Fruit fly (Drosophila melanogaster) whole organism, embryonic: ENCODE results near the gene Chd3.
A peak's percentile ranks its signal among the peaks of the same experiment; 100 is the strongest.

Experiments
- ATbp ChIP-seq: fragments of 200-800 bp; sonication (Bioruptor generic); optimal IDR thresholded peaks from 2 replicates; lab custom pipeline; 2017; ENCODE audit warnings: missing biosample characterization, mild to moderate bottlenecking, missing genetic modification characterization, missing genetic modification reagents
- BEAF-32 ChIP-seq: fragments of 200-800 bp; sonication (Bioruptor generic); optimal IDR thresholded peaks from 3 replicates; lab custom pipeline; 2017; ENCODE audit warnings: missing biosample characterization, missing genetic modification characterization, mild to moderate bottlenecking, moderate library complexity, missing genetic modification reagents
- Bgb ChIP-seq: fragments of 200-800 bp; sonication (Bioruptor generic); IDR thresholded peaks from 2 replicates; pipeline ENCODE4 v1.3.6; 2022; ENCODE audit warnings: missing biosample characterization, missing genetic modification characterization; ENCODE audit not compliant: partially characterized antibody
- Blimp-1 ChIP-seq: fragments of 200-800 bp; sonication (Bioruptor generic); optimal IDR thresholded peaks from 3 replicates; lab custom pipeline; 2018; ENCODE audit warnings: missing biosample characterization, missing genetic modification characterization, mild to moderate bottlenecking, moderate library complexity, missing genetic modification reagents
- CG10274 ChIP-seq: fragments of 200-800 bp; sonication (Bioruptor generic); optimal IDR thresholded peaks from 3 replicates; lab custom pipeline; 2017; ENCODE audit warnings: missing biosample characterization, mild to moderate bottlenecking, missing genetic modification characterization
- CG11093 ChIP-seq: fragments of 200-800 bp; sonication (Bioruptor generic); IDR thresholded peaks from 3 replicates; pipeline ENCODE4 v1.3.6; 2022; ENCODE audit warnings: missing biosample characterization, missing genetic modification characterization
- CG11247 ChIP-seq: fragments of 200-800 bp; sonication (Bioruptor generic); IDR thresholded peaks from 2 replicates; pipeline ENCODE4 v1.3.6; 2022; ENCODE audit warnings: missing biosample characterization, missing genetic modification characterization
- CG11398 ChIP-seq: fragments of 200-800 bp; sonication (Bioruptor generic); optimal IDR thresholded peaks from 2 replicates; lab custom pipeline; 2016; ENCODE audit warnings: missing biosample characterization, missing genetic modification characterization
- CG12769 ChIP-seq: fragments of 200-800 bp; sonication (Bioruptor generic); optimal IDR thresholded peaks from 2 replicates; lab custom pipeline; 2019; ENCODE audit warnings: missing biosample characterization, mild to moderate bottlenecking, missing genetic modification characterization, moderate library complexity
- CG17802 ChIP-seq: fragments of 200-800 bp; sonication (Bioruptor generic); optimal IDR thresholded peaks from 2 replicates; lab custom pipeline; 2018; ENCODE audit warnings: missing biosample characterization, mild to moderate bottlenecking, missing genetic modification characterization, moderate library complexity
- CG1792 ChIP-seq: fragments of 200-800 bp; sonication (Bioruptor generic); optimal IDR thresholded peaks from 2 replicates; lab custom pipeline; 2016; ENCODE audit warnings: missing biosample characterization, missing genetic modification characterization
- CG3065 ChIP-seq: fragments of 200-800 bp; sonication (Bioruptor generic); optimal IDR thresholded peaks from 2 replicates; lab custom pipeline; 2016; ENCODE audit warnings: missing biosample characterization, missing genetic modification characterization
- CG31441 ChIP-seq: fragments of 200-800 bp; sonication (Bioruptor generic); IDR thresholded peaks from 2 replicates; pipeline ENCODE4 v1.3.6; 2022; ENCODE audit warnings: missing biosample characterization, missing genetic modification characterization
- CG34422 ChIP-seq: fragments of 200-800 bp; sonication (Bioruptor generic); IDR thresholded peaks from 3 replicates; pipeline ENCODE4 v1.3.6; 2022; ENCODE audit warnings: missing biosample characterization, missing genetic modification characterization
- CG6175 ChIP-seq: fragments of 200-800 bp; sonication (Bioruptor generic); IDR thresholded peaks from 3 replicates; pipeline ENCODE4 v1.3.6; 2022; ENCODE audit warnings: missing biosample characterization, missing genetic modification characterization
- CG6689 ChIP-seq: fragments of 200-800 bp; sonication (Bioruptor generic); IDR thresholded peaks from 2 replicates; pipeline ENCODE4 v1.3.6; 2022; ENCODE audit warnings: missing biosample characterization, missing genetic modification characterization
- CG9817 ChIP-seq: fragments of 200-800 bp; sonication (Bioruptor generic); optimal IDR thresholded peaks from 2 replicates; lab custom pipeline; 2018; ENCODE audit warnings: missing biosample characterization, mild to moderate bottlenecking, missing genetic modification characterization, moderate library complexity
- Dad ChIP-seq: fragments of 200-800 bp; sonication (Bioruptor generic); optimal IDR thresholded peaks from 3 replicates; lab custom pipeline; 2016; ENCODE audit warnings: missing biosample characterization, missing genetic modification characterization
- Dfd ChIP-seq, 2 experiments: fragments of >200 bp; optimal IDR thresholded peaks; 2 replicates each; lab custom pipeline; 2017; ENCODE audit warnings: missing biosample characterization in 2 of 2, missing genetic modification characterization in 2 of 2
- Dref ChIP-seq: fragments of 200-800 bp; sonication (Bioruptor generic); IDR thresholded peaks from 2 replicates; pipeline ENCODE4 v1.3.6; 2022; ENCODE audit warnings: missing biosample characterization, missing genetic modification characterization
- E2f2 ChIP-seq: fragments of 200-800 bp; sonication (Bioruptor generic); IDR thresholded peaks from 2 replicates; pipeline ENCODE4 v1.3.6; 2022; ENCODE audit warnings: missing biosample characterization, missing genetic modification characterization
- HLHmδ ChIP-seq: fragments of 200-800 bp; sonication (Bioruptor generic); optimal IDR thresholded peaks from 2 replicates; lab custom pipeline; 2018; ENCODE audit warnings: missing biosample characterization, mild to moderate bottlenecking, missing genetic modification characterization, moderate library complexity
- Hmr ChIP-seq: fragments of 200-800 bp; sonication (Bioruptor generic); optimal IDR thresholded peaks from 3 replicates; lab custom pipeline; 2017; ENCODE audit warnings: mild to moderate bottlenecking, missing biosample characterization, missing genetic modification reagents, missing genetic modification characterization
- Poxn ChIP-seq: fragments of 200-800 bp; sonication (Bioruptor generic); IDR thresholded peaks from 2 replicates; pipeline ENCODE4 v1.3.6; 2022; ENCODE audit warnings: missing biosample characterization, missing genetic modification characterization
- Six4 ChIP-seq: fragments of 200-800 bp; sonication (Bioruptor generic); optimal IDR thresholded peaks from 2 replicates; lab custom pipeline; 2016; ENCODE audit warnings: missing biosample characterization, missing genetic modification characterization
- TFAM ChIP-seq: fragments of 200-800 bp; sonication (Bioruptor generic); optimal IDR thresholded peaks from 2 replicates; lab custom pipeline; 2017; ENCODE audit warnings: missing biosample characterization, missing genetic modification characterization, inconsistent platforms
- Trl ChIP-seq, 3 experiments: fragments of >200 bp in 2 of 3; fragments of 200-800 bp in 1 of 3; sonication (Bioruptor generic) in 1 of 3; optimal IDR thresholded peaks; 2 replicates in 1 of 3; 3 replicates in 2 of 3; lab custom pipeline; 2016 to 2017; ENCODE audit warnings: missing biosample characterization in 1 of 3, missing genetic modification characterization in 1 of 3
- crc ChIP-seq: fragments of 200-800 bp; sonication (Bioruptor generic); optimal IDR thresholded peaks from 2 replicates; lab custom pipeline; 2016; ENCODE audit warnings: missing biosample characterization, missing genetic modification characterization
- croc ChIP-seq: fragments of 200-800 bp; sonication (Bioruptor generic); conservative IDR thresholded peaks from 3 replicates; pipeline ENCODE4 v1.3.6; 2022; ENCODE audit warnings: missing biosample characterization, missing genetic modification characterization
- dmrt11E ChIP-seq: fragments of 200-800 bp; sonication (Bioruptor generic); optimal IDR thresholded peaks from 3 replicates; lab custom pipeline; 2018; ENCODE audit warnings: missing biosample characterization, mild to moderate bottlenecking, missing genetic modification characterization, moderate library complexity
- esg ChIP-seq: fragments of 200-800 bp; sonication (Bioruptor generic); conservative IDR thresholded peaks from 2 replicates; pipeline ENCODE4 v1.3.6; 2022; ENCODE audit warnings: missing biosample characterization, missing genetic modification characterization
- fd96Cb ChIP-seq: fragments of 200-800 bp; sonication (Bioruptor generic); optimal IDR thresholded peaks from 2 replicates; lab custom pipeline; 2018; ENCODE audit warnings: missing biosample characterization, mild to moderate bottlenecking, missing genetic modification characterization, moderate library complexity
- gem ChIP-seq: fragments of 200-800 bp; sonication (Bioruptor generic); optimal IDR thresholded peaks from 2 replicates; lab custom pipeline; 2019; ENCODE audit warnings: missing biosample characterization, mild to moderate bottlenecking, missing genetic modification characterization, moderate library complexity
- grn ChIP-seq: fragments of 200-800 bp; sonication (Bioruptor generic); optimal IDR thresholded peaks from 3 replicates; lab custom pipeline; 2017; ENCODE audit warnings: missing biosample characterization, missing genetic modification characterization
- knrl ChIP-seq: fragments of 200-800 bp; sonication (Bioruptor generic); IDR thresholded peaks from 3 replicates; pipeline ENCODE4 v1.3.6; 2022; ENCODE audit warnings: missing biosample characterization, missing genetic modification characterization; ENCODE audit not compliant: partially characterized antibody
- nau ChIP-seq: fragments of 200-800 bp; sonication (Bioruptor generic); optimal IDR thresholded peaks from 3 replicates; lab custom pipeline; 2017; ENCODE audit warnings: missing biosample characterization, mild to moderate bottlenecking, missing genetic modification characterization, missing genetic modification reagents
- nmo ChIP-seq: fragments of 200-800 bp; sonication (Bioruptor generic); optimal IDR thresholded peaks from 2 replicates; lab custom pipeline; 2018; ENCODE audit warnings: missing biosample characterization, mild to moderate bottlenecking, missing genetic modification characterization, moderate library complexity
- pan ChIP-seq, 4 experiments: fragments of >200 bp in 3 of 4; fragments of 200-800 bp in 1 of 4; sonication (Bioruptor generic) in 1 of 4; optimal IDR thresholded peaks in 3 of 4; IDR thresholded peaks in 1 of 4; 2 replicates each; pipeline versions ENCODE4 v1.3.6 to Lab custom; 2017 to 2022; ENCODE audit warnings: missing biosample characterization in 2 of 4, missing genetic modification characterization in 2 of 4, mixed read lengths in 1 of 4
- phol ChIP-seq: fragments of 200-800 bp; sonication (Bioruptor generic); optimal IDR thresholded peaks from 3 replicates; lab custom pipeline; 2018; ENCODE audit warnings: missing biosample characterization, mild to moderate bottlenecking, missing genetic modification characterization, moderate library complexity
- row ChIP-seq: fragments of 200-800 bp; sonication (Bioruptor generic); IDR thresholded peaks from 3 replicates; pipeline ENCODE4 v1.3.6; 2022; ENCODE audit warnings: missing biosample characterization, missing genetic modification characterization
- sens ChIP-seq: fragments of 200-800 bp; sonication (Bioruptor generic); peaks from one replicate; lab custom pipeline; 2016; ENCODE audit warnings: missing biosample characterization, missing genetic modification characterization
- sim ChIP-seq: fragments of 200-800 bp; sonication (Bioruptor generic); IDR thresholded peaks from 2 replicates; pipeline ENCODE4 v1.3.6; 2022; ENCODE audit warnings: missing biosample characterization, missing genetic modification characterization
- ssp ChIP-seq: fragments of 200-800 bp; sonication (Bioruptor generic); IDR thresholded peaks from 2 replicates; pipeline ENCODE4 v1.3.6; 2022; ENCODE audit warnings: missing biosample characterization, missing genetic modification characterization
- tll ChIP-seq, 2 experiments: fragments of 200-800 bp in 1 of 2; fragments of >200 bp in 1 of 2; sonication (Bioruptor generic) in 1 of 2; optimal IDR thresholded peaks; 2 replicates each; lab custom pipeline; 2017 to 2019; ENCODE audit warnings: missing biosample characterization in 2 of 2, missing genetic modification characterization in 2 of 2, mild to moderate bottlenecking in 1 of 2, moderate library complexity in 1 of 2
- tx ChIP-seq: fragments of 200-800 bp; sonication (Bioruptor generic); optimal IDR thresholded peaks from 2 replicates; lab custom pipeline; 2016; ENCODE audit warnings: missing biosample characterization, missing genetic modification characterization
- vnd ChIP-seq: fragments of 200-800 bp; sonication (Bioruptor generic); IDR thresholded peaks from 3 replicates; pipeline ENCODE4 v1.3.6; 2022; ENCODE audit warnings: missing biosample characterization, missing genetic modification characterization; ENCODE audit not compliant: partially characterized antibody

The Chd3 gene

DNA sequence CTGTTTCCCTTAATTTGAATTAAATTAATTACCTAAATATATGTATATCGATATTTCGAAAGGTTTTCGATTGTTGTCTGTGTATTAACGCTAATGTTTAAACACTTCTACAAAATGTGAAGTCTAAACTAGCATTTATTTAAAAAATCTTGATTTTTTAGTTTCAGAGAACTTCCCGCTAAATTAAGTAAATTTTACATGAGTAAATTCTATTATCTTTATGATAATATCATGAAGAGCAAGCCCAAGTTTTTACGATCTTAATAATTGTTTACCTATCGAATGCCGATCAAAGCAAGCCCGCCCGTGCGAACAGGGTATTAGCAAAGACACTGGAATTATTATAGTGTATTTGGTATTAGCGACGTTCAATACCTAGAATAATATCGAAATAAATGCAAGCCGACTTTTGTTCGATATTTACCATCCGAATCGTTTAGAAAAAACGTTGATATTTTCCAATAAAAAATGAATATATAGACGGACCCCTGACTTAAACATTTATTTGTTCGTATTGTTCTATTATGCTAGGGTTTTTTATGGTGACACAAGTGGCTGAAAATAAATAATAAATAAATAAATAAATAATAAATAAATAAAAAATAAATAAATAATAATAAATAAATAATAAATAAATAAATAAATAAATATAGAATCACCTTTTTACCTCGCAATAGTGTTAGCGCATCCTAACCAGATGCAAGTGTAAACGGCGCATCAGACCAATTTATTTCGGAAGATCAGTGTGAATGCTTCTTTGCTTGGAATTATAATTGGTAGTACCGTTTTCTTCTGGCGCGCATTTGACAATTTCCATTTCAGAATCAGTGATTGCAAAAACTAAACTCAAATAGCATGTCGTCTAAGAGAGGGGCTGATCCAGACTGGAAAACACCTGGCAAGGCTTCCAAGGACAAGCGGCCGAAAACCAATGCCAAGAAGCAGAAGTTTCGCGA is at the start of gene Chd3, which contains the start of gene CG33062 (continued):
- TF ChIP-seq CG9817 (tag; lab: Kevin White, UChicago) (peak; percentile 23), nmo (GFP tag; lab: Kevin White, UChicago) (peak; percentile 69), BEAF-32 (GFP tag; lab: Kevin White, UChicago) (peak; percentile 70), tll (GFP tag; optimal IDR thresholded peaks at IDR 0.05; lab: Kevin White, UChicago) (no peak), CG11247 (GFP tag; lab: Robert Waterston, UW) (no peak), knrl (GFP tag; lab: Robert Waterston, UW) (peak; percentile 57; the same call in 2 of the 3 replicates), CG6689 (0 out of 2 replicates have a peak, but pooled peaks have one; percentile 20), CG10274 (no peak), row (GFP tag; lab: Robert Waterston, UW) (peak; percentile 79), E2f2 (GFP tag; lab: Robert Waterston, UW) (peak; percentile 53), vnd (peak; percentile 27; the same call in 2 of the 3 replicates), CG17802 (tag; lab: Kevin White, UChicago) (peak; percentile 90), croc (peak; percentile 22; the same call in 1 of the 3 replicates), fd96Cb (tag; lab: Kevin White, UChicago) (peak; percentile 20), ATbp (GFP tag; lab: Kevin White, UChicago) (no peak), CG11093 (GFP tag; lab: Robert Waterston, UW) (peak; percentile 40; the same call in 1 of the 3 replicates), CG6175 (GFP tag; lab: Robert Waterston, UW) (no peak), gem (tag; lab: Kevin White, UChicago) (peak; percentile 64), Dref (GFP tag; lab: Robert Waterston, UW) (peak; percentile 58), Dad (no peak), esg (GFP tag; lab: Robert Waterston, UW) (0 out of 2 replicates have a peak, but pooled peaks have one; percentile 25), CG3065 (GFP tag; lab: Kevin White, UChicago) (no peak), HLHmδ (no peak), CG12769 (tag; lab: Kevin White, UChicago) (no peak), dmrt11E (tag; lab: Kevin White, UChicago) (peak; percentile 55), Six4 (GFP tag; lab: Kevin White, UChicago) (no peak), Poxn (no peak), CG34422 (0 out of 3 replicates have a peak, but pooled peaks have one; percentile 32), Dfd (GFP tag; optimal IDR thresholded peaks at IDR 0.05; lab: Kevin White, UChicago) (peak in 1 of 2 experiments; percentile 67), Bgb (GFP tag; lab: Robert Waterston, UW) (0 out of 2 replicates have a peak, but pooled peaks have one; percentile 22), TFAM (GFP tag; lab: Kevin White, UChicago) (no peak), Hmr (GFP tag; lab: Kevin White, UChicago) (no peak), sim (GFP tag; lab: Robert Waterston, UW) (no peak), ssp (peak; percentile 97), CG31441 (GFP tag; lab: Robert Waterston, UW) (no peak), phol (tag; lab: Kevin White, UChicago) (peak; percentile 60), sens (GFP tag; lab: Kevin White, UChicago) (peak; percentile 72), Blimp-1 (GFP tag; lab: Kevin White, UChicago) (no peak), Trl (optimal IDR thresholded peaks at IDR 0.05; lab: Kevin White, UChicago) (no peak), Trl (GFP tag; optimal IDR thresholded peaks at IDR 0.05; lab: Kevin White, UChicago) (no peak), CG11398 (GFP tag; lab: Kevin White, UChicago) (no peak), grn (GFP tag; lab: Kevin White, UChicago) (no peak), tx (GFP tag; lab: Kevin White, UChicago) (no peak), CG1792 (GFP tag; lab: Kevin White, UChicago) (no peak), pan (optimal IDR thresholded peaks at IDR 0.05; lab: Kevin White, UChicago) (no peak), pan (GFP tag; optimal IDR thresholded peaks at IDR 0.05 in 1 of 2, IDR thresholded peaks at IDR 0.05 in 1 of 2) (peak in 1 of 2 experiments; percentile 8), nau (no peak), crc (GFP tag; lab: Kevin White, UChicago) (no peak)
